Fruit fly (Drosophila melanogaster) whole organism, prepupa: ENCODE results near the gene CG43155.
A peak's percentile ranks its signal among the peaks of the same experiment; 100 is the strongest.

Experiments
- Blimp-1 ChIP-seq: fragments of 200-800 bp; sonication (Bioruptor generic); optimal IDR thresholded peaks from 3 replicates; lab custom pipeline; 2017; ENCODE audit warnings: missing biosample characterization, missing genetic modification characterization, mild to moderate bottlenecking, moderate library complexity, missing genetic modification reagents
- CG10631 ChIP-seq: fragments of 200-800 bp; sonication (Bioruptor generic); optimal IDR thresholded peaks from 2 replicates; lab custom pipeline; 2016; ENCODE audit warnings: missing biosample characterization, missing genetic modification characterization
- CG10669 ChIP-seq: fragments of 200-800 bp; sonication (Bioruptor generic); optimal IDR thresholded peaks from 3 replicates; lab custom pipeline; 2018; ENCODE audit warnings: missing biosample characterization, mild to moderate bottlenecking, missing genetic modification characterization, moderate library complexity
- CG11294 ChIP-seq: fragments of 200-800 bp; sonication (Bioruptor generic); IDR thresholded peaks from 2 replicates; pipeline ENCODE4 v1.3.6; 2022; ENCODE audit warnings: missing biosample characterization, missing genetic modification characterization
- CG11902 ChIP-seq: fragments of 200-800 bp; sonication (Bioruptor generic); optimal IDR thresholded peaks from 3 replicates; lab custom pipeline; 2016; ENCODE audit warnings: missing biosample characterization, missing genetic modification characterization
- CG15336 ChIP-seq: fragments of 200-800 bp; sonication (Bioruptor generic); IDR thresholded peaks from 2 replicates; pipeline ENCODE4 v1.3.6; 2022; ENCODE audit warnings: missing biosample characterization, missing genetic modification characterization
- CG1621 ChIP-seq: fragments of 200-800 bp; sonication (Bioruptor generic); optimal IDR thresholded peaks from 3 replicates; lab custom pipeline; 2018; ENCODE audit warnings: missing biosample characterization, mild to moderate bottlenecking, missing genetic modification characterization
- CG16779 ChIP-seq: fragments of 200-800 bp; sonication (Bioruptor generic); optimal IDR thresholded peaks from 3 replicates; lab custom pipeline; 2017; ENCODE audit warnings: missing biosample characterization, mild to moderate bottlenecking, missing genetic modification characterization
- CG3032 ChIP-seq: fragments of 200-800 bp; optimal IDR thresholded peaks from 2 replicates; lab custom pipeline; 2019; ENCODE audit warnings: missing biosample characterization, mild to moderate bottlenecking, missing genetic modification characterization, moderate library complexity
- CG32006 ChIP-seq: fragments of 200-800 bp; sonication (Bioruptor generic); optimal IDR thresholded peaks from 3 replicates; lab custom pipeline; 2017; ENCODE audit warnings: missing biosample characterization, mild to moderate bottlenecking, missing genetic modification characterization
- CG34406 ChIP-seq: fragments of 200-800 bp; sonication (Bioruptor generic); optimal IDR thresholded peaks from 3 replicates; lab custom pipeline; 2016; ENCODE audit warnings: missing biosample characterization, missing genetic modification characterization
- CG3919 ChIP-seq: fragments of 200-800 bp; sonication (Bioruptor generic); optimal IDR thresholded peaks from 3 replicates; lab custom pipeline; 2016; ENCODE audit warnings: missing biosample characterization, missing genetic modification characterization
- CG4318 ChIP-seq: fragments of 200-800 bp; sonication (Bioruptor generic); optimal IDR thresholded peaks from 3 replicates; lab custom pipeline; 2017; ENCODE audit warnings: missing biosample characterization, mild to moderate bottlenecking, missing genetic modification characterization
- CG6163 ChIP-seq: fragments of 200-800 bp; sonication (Bioruptor generic); IDR thresholded peaks from 3 replicates; pipeline ENCODE4 v1.3.6; 2022; ENCODE audit warnings: missing biosample characterization, missing genetic modification characterization
- CG6792 ChIP-seq: fragments of 200-800 bp; sonication (Bioruptor generic); optimal IDR thresholded peaks from 3 replicates; lab custom pipeline; 2016; ENCODE audit warnings: missing biosample characterization, missing genetic modification characterization
- CG6808 ChIP-seq: fragments of 200-800 bp; sonication (Bioruptor generic); optimal IDR thresholded peaks from 3 replicates; lab custom pipeline; 2017; ENCODE audit warnings: missing biosample characterization, missing genetic modification characterization, mild to moderate bottlenecking, moderate library complexity, missing genetic modification reagents
- CG6854 ChIP-seq: fragments of 200-800 bp; sonication (Bioruptor generic); optimal IDR thresholded peaks from 2 replicates; lab custom pipeline; 2017; ENCODE audit warnings: missing biosample characterization, mild to moderate bottlenecking, missing genetic modification characterization
- CG7368 ChIP-seq: fragments of 200-800 bp; sonication (Bioruptor generic); optimal IDR thresholded peaks from 3 replicates; lab custom pipeline; 2016; ENCODE audit warnings: missing biosample characterization, missing genetic modification characterization
- CG8119 ChIP-seq: fragments of 200-800 bp; sonication (Bioruptor generic); IDR thresholded peaks from 3 replicates; pipeline ENCODE4 v1.3.6; 2022; ENCODE audit warnings: missing biosample characterization, missing genetic modification characterization
- CG8319 ChIP-seq: fragments of 200-800 bp; sonication (Bioruptor generic); optimal IDR thresholded peaks from 3 replicates; lab custom pipeline; 2016; ENCODE audit warnings: missing biosample characterization, missing genetic modification characterization
- CG8632 ChIP-seq: fragments of 200-800 bp; sonication (Bioruptor generic); optimal IDR thresholded peaks from 3 replicates; lab custom pipeline; 2016; ENCODE audit warnings: missing biosample characterization, missing genetic modification characterization
- CG9139 ChIP-seq: fragments of 200-800 bp; sonication (Bioruptor generic); optimal IDR thresholded peaks from 3 replicates; lab custom pipeline; 2017; ENCODE audit warnings: missing biosample characterization, mild to moderate bottlenecking, missing genetic modification characterization
- Eip75B ChIP-seq: fragments of 200-800 bp; sonication (Bioruptor generic); optimal IDR thresholded peaks from 3 replicates; lab custom pipeline; 2016; ENCODE audit warnings: missing biosample characterization, missing genetic modification characterization
- Eip78C ChIP-seq: fragments of 200-800 bp; sonication (Bioruptor generic); peaks from one replicate; lab custom pipeline; 2016; ENCODE audit warnings: missing biosample characterization, missing genetic modification characterization
- Eip93F ChIP-seq: fragments of 200-800 bp; sonication (Bioruptor generic); optimal IDR thresholded peaks from 2 replicates; lab custom pipeline; 2016; ENCODE audit warnings: missing biosample characterization, mild to moderate bottlenecking, missing genetic modification characterization
- Ets21C ChIP-seq: fragments of 200-800 bp; sonication (Bioruptor generic); optimal IDR thresholded peaks from 3 replicates; lab custom pipeline; 2016; ENCODE audit warnings: missing biosample characterization, missing genetic modification characterization
- Ets96B ChIP-seq: fragments of 200-800 bp; optimal IDR thresholded peaks from 2 replicates; lab custom pipeline; 2019; ENCODE audit warnings: missing biosample characterization, mild to moderate bottlenecking, missing genetic modification characterization, moderate library complexity
- Gug ChIP-seq: fragments of 200-800 bp; sonication (Bioruptor generic); IDR thresholded peaks from 2 replicates; pipeline ENCODE4 v1.3.6; 2022; ENCODE audit warnings: missing biosample characterization, missing genetic modification characterization
- Hr38 ChIP-seq: sonication (Bioruptor generic); optimal IDR thresholded peaks from 2 replicates; lab custom pipeline; 2016; ENCODE audit warnings: missing biosample characterization, missing genetic modification characterization
- Hr39 ChIP-seq: fragments of 200-800 bp; sonication (Bioruptor generic); optimal IDR thresholded peaks from 2 replicates; lab custom pipeline; 2016; ENCODE audit warnings: missing biosample characterization, missing genetic modification characterization
- Hr4 ChIP-seq: fragments of 200-800 bp; sonication (Bioruptor generic); optimal IDR thresholded peaks from 3 replicates; lab custom pipeline; 2016; ENCODE audit warnings: missing biosample characterization, missing genetic modification characterization
- Lpt ChIP-seq: fragments of 200-800 bp; sonication (Bioruptor generic); optimal IDR thresholded peaks from 3 replicates; lab custom pipeline; 2016; ENCODE audit warnings: missing biosample characterization, missing genetic modification characterization
- Met ChIP-seq: fragments of 200-800 bp; sonication (Bioruptor generic); optimal IDR thresholded peaks from 3 replicates; lab custom pipeline; 2016; ENCODE audit warnings: missing biosample characterization, missing genetic modification characterization
- OdsH ChIP-seq: fragments of 200-800 bp; sonication (Bioruptor generic); optimal IDR thresholded peaks from 3 replicates; lab custom pipeline; 2016; ENCODE audit warnings: missing biosample characterization, missing genetic modification characterization
- Smox ChIP-seq: fragments of 200-800 bp; sonication (Bioruptor generic); optimal IDR thresholded peaks from 3 replicates; lab custom pipeline; 2016; ENCODE audit warnings: missing biosample characterization, missing genetic modification characterization
- Sox102F ChIP-seq: fragments of 200-800 bp; sonication (Bioruptor generic); optimal IDR thresholded peaks from 2 replicates; lab custom pipeline; 2016; ENCODE audit warnings: missing biosample characterization, mild to moderate bottlenecking, missing genetic modification characterization
- Sox14 ChIP-seq: fragments of 200-800 bp; sonication (Bioruptor generic); optimal IDR thresholded peaks from 3 replicates; lab custom pipeline; 2016; ENCODE audit warnings: missing biosample characterization, missing genetic modification characterization
- Sox15 ChIP-seq: fragments of 200-800 bp; sonication (Bioruptor generic); optimal IDR thresholded peaks from 3 replicates; lab custom pipeline; 2016; ENCODE audit warnings: missing biosample characterization, missing genetic modification characterization
- achi ChIP-seq: fragments of 200-800 bp; sonication (Bioruptor generic); optimal IDR thresholded peaks from 3 replicates; lab custom pipeline; 2016; ENCODE audit warnings: missing biosample characterization, missing genetic modification characterization
- acj6 ChIP-seq: fragments of 200-800 bp; sonication (Bioruptor generic); optimal IDR thresholded peaks from 3 replicates; lab custom pipeline; 2016; ENCODE audit warnings: missing biosample characterization, missing genetic modification characterization
- cyc ChIP-seq: fragments of 200-800 bp; sonication (Bioruptor generic); optimal IDR thresholded peaks from 3 replicates; lab custom pipeline; 2016; ENCODE audit warnings: missing biosample characterization, missing genetic modification characterization
- dsx ChIP-seq: fragments of 200-800 bp; optimal IDR thresholded peaks from 3 replicates; lab custom pipeline; 2019; ENCODE audit warnings: missing biosample characterization, mild to moderate bottlenecking, missing genetic modification characterization, moderate library complexity; ENCODE audit not compliant: poor library complexity, severe bottlenecking
- eg ChIP-seq: fragments of 200-800 bp; sonication (Bioruptor generic); IDR thresholded peaks from 3 replicates; pipeline ENCODE4 v1.3.6; 2022; ENCODE audit warnings: missing biosample characterization, missing genetic modification characterization
- fd59A ChIP-seq: fragments of 200-800 bp; sonication (Bioruptor generic); optimal IDR thresholded peaks from 2 replicates; lab custom pipeline; 2017; ENCODE audit warnings: missing biosample characterization, mild to moderate bottlenecking, missing genetic modification characterization, missing genetic modification reagents
- lz ChIP-seq: fragments of 200-800 bp; sonication (Bioruptor generic); optimal IDR thresholded peaks from 3 replicates; lab custom pipeline; 2016; ENCODE audit warnings: missing biosample characterization, missing genetic modification characterization
- pdm3 ChIP-seq: fragments of 200-800 bp; sonication (Bioruptor generic); optimal IDR thresholded peaks from 3 replicates; lab custom pipeline; 2016; ENCODE audit warnings: missing biosample characterization, missing genetic modification characterization
- spab ChIP-seq: fragments of 200-800 bp; sonication (Bioruptor generic); optimal IDR thresholded peaks from 2 replicates; lab custom pipeline; 2017; ENCODE audit warnings: missing biosample characterization, mild to moderate bottlenecking, missing genetic modification characterization, missing genetic modification reagents
- ss ChIP-seq, 2 experiments: fragments of 200-800 bp; sonication (Bioruptor generic); optimal IDR thresholded peaks; 2 replicates in 1 of 2; 3 replicates in 1 of 2; lab custom pipeline; 2017 to 2018; ENCODE audit warnings: mild to moderate bottlenecking in 2 of 2, missing biosample characterization in 2 of 2, missing genetic modification characterization in 2 of 2, moderate library complexity in 1 of 2
- svp ChIP-seq: fragments of 200-800 bp; sonication (Bioruptor generic); peaks from one replicate; lab custom pipeline; 2016; ENCODE audit warnings: missing biosample characterization, missing genetic modification characterization
- topi ChIP-seq: fragments of 200-800 bp; sonication (Bioruptor generic); optimal IDR thresholded peaks from 3 replicates; lab custom pipeline; 2016; ENCODE audit warnings: missing biosample characterization, missing genetic modification characterization
- vri ChIP-seq: fragments of 200-800 bp; sonication (Bioruptor generic); optimal IDR thresholded peaks from 3 replicates; lab custom pipeline; 2016; ENCODE audit warnings: missing biosample characterization, mild to moderate bottlenecking, missing genetic modification characterization

The CG43155 gene

dm6 chrX:11446792-11447405 lies 12.7 kb upstream of the CG43155 start:
- peak; percentile 85 for TF ChIP-seq Gug
- TF ChIP-seq achi, result peak; percentile 76
- TF ChIP-seq CG4318 (GFP tag; lab: Kevin White, UChicago), result peak; percentile 63
- TF ChIP-seq Lpt, result peak; percentile 64
- peak; percentile 80 for TF ChIP-seq topi (GFP tag; lab: Kevin White, UChicago)
- TF ChIP-seq vri (GFP tag; lab: Kevin White, UChicago), result peak; percentile 76
- TF ChIP-seq CG32006 (GFP tag; lab: Kevin White, UChicago), result peak; percentile 86
- peak; percentile 21 for TF ChIP-seq CG9139 (GFP tag; lab: Kevin White, UChicago)
- peak; percentile 42 for TF ChIP-seq Eip75B (GFP tag; lab: Kevin White, UChicago)
- TF ChIP-seq CG6808 (GFP tag; lab: Kevin White, UChicago), result peak; percentile 26
- peak; percentile 78 for TF ChIP-seq Smox (GFP tag; lab: Kevin White, UChicago)
- TF ChIP-seq Met (GFP tag; lab: Kevin White, UChicago), result peak; percentile 82
- TF ChIP-seq dsx, result peak; percentile 59
- peak; percentile 59 for TF ChIP-seq fd59A (GFP tag; lab: Kevin White, UChicago)
- TF ChIP-seq Blimp-1, result peak; percentile 26
- peak; percentile 61 for TF ChIP-seq CG3032 (tag; lab: Kevin White, UChicago)
- peak; percentile 89 for TF ChIP-seq pdm3 (GFP tag; lab: Kevin White, UChicago)
- TF ChIP-seq CG15336 (GFP tag; lab: Robert Waterston, UW), result peak; percentile 80
- peak; percentile 89 for TF ChIP-seq Hr39 (GFP tag; lab: Kevin White, UChicago)
- peak; percentile 86 for TF ChIP-seq lz (GFP tag; lab: Kevin White, UChicago)
- peak in 1 of 2 experiments; percentile 59 for TF ChIP-seq ss (GFP tag; optimal IDR thresholded peaks at IDR 0.05; lab: Kevin White, UChicago)
- peak; percentile 75 for TF ChIP-seq Sox15
- no peak for TF ChIP-seq Eip93F (GFP tag; lab: Kevin White, UChicago)
- TF ChIP-seq Hr4 (GFP tag; lab: Kevin White, UChicago), result peak; percentile 84
- peak; percentile 84 for TF ChIP-seq OdsH (GFP tag; lab: Kevin White, UChicago)
- TF ChIP-seq CG6163 (GFP tag; lab: Robert Waterston, UW), result peak; percentile 89
- TF ChIP-seq CG10631, result peak; percentile 73
- TF ChIP-seq Ets96B (tag; lab: Kevin White, UChicago), result peak; percentile 60
- peak; percentile 87 for TF ChIP-seq CG11294 (GFP tag; lab: Robert Waterston, UW)
- peak; percentile 18 for TF ChIP-seq CG6854 (GFP tag; lab: Kevin White, UChicago)
- peak; percentile 85 for TF ChIP-seq acj6
- peak; percentile 72 for TF ChIP-seq Ets21C (GFP tag; lab: Kevin White, UChicago)
- no peak for TF ChIP-seq Hr38 (GFP tag; lab: Kevin White, UChicago)
- TF ChIP-seq CG8632 (GFP tag; lab: Kevin White, UChicago), result peak; percentile 72
- peak; percentile 94 for TF ChIP-seq eg (GFP tag; lab: Robert Waterston, UW)
- TF ChIP-seq CG8119, result peak; percentile 79; the same call in 2 of the 3 replicates
- TF ChIP-seq CG16779 (tag; lab: Kevin White, UChicago), result peak; percentile 66
- peak; percentile 72 for TF ChIP-seq CG1621 (tag; lab: Kevin White, UChicago)
- TF ChIP-seq CG7368 (GFP tag; lab: Kevin White, UChicago), result peak; percentile 76
- TF ChIP-seq CG6792 (GFP tag; lab: Kevin White, UChicago), result peak; percentile 84
- TF ChIP-seq cyc, result peak; percentile 86
- peak; percentile 91 for TF ChIP-seq svp (GFP tag; lab: Kevin White, UChicago)
- peak; percentile 77 for TF ChIP-seq Sox102F
- TF ChIP-seq CG11902 (GFP tag; lab: Kevin White, UChicago), result peak; percentile 79
- peak; percentile 84 for TF ChIP-seq CG3919 (GFP tag; lab: Kevin White, UChicago)
- TF ChIP-seq CG8319 (GFP tag; lab: Kevin White, UChicago), result peak; percentile 74
- TF ChIP-seq Eip78C, result peak; percentile 92
- peak; percentile 86 for TF ChIP-seq Sox14 (GFP tag; lab: Kevin White, UChicago)
- peak; percentile 39 for TF ChIP-seq spab (GFP tag; lab: Kevin White, UChicago)
- peak; percentile 72 for TF ChIP-seq CG34406 (GFP tag; lab: Kevin White, UChicago)
- TF ChIP-seq CG10669, result peak; percentile 73
